Fruit fly (Drosophila melanogaster): ENCODE results near the gene Aldh.

Aldh gene

DNA sequence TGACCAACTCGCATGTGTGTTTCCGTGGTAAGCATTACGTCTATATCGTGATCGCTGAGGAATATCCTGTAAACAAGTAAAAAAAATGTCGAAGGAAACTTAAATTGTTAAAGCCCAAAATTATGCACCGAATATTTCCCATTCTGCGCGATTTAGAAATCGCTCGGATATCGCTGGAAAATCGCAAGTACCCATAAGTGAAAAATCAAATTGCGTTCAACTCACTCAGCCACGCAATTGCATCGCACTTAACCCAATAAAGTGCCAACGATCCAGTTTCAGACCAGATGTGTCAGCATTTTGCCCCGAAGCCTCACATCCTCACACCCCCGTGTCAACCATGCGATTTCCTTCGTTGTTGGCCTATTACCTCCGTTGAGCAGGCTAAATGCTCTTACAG, 9.2 kb downstream of the Aldh start:
- no peak for TF ChIP-seq pan (optimal IDR thresholded peaks at IDR 0.05)
- TF ChIP-seq EcR (GFP tag; optimal IDR thresholded peaks at IDR 0.05): no peak
- TF ChIP-seq Dll (optimal IDR thresholded peaks at IDR 0.05): no peak
- TF ChIP-seq usp (GFP tag; optimal IDR thresholded peaks at IDR 0.05): no peak
- TF ChIP-seq psq (optimal IDR thresholded peaks at IDR 0.05): no peak
- no peak for TF ChIP-seq CG8478 (optimal IDR thresholded peaks at IDR 0.05)

DNA sequence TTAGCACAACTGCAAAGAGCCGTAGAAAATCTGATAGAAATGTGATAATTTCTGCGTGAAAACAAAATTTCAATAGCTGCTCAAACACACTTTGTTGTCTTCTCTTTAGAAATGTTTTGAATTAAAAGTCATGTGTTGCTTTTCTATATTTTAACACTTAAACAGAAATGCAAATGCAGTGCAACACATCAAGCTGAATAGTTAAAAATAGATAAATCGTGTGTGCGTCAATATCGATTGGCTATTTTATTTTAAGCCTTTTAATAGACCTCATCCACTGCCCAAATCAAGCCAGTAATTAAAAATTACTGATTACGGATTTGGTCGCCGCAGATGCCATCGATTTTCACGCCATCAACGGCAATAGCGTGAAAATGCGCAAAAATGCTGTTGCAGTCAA, 10.7 kb downstream of the Aldh start, which contains the start of gene CG4438:
Gene CG4438 (minus strand): TSS at position 101 of the 400 bp plus-strand sequence.
- TF ChIP-seq psq (optimal IDR thresholded peaks at IDR 0.05) (no peak), usp (GFP tag; optimal IDR thresholded peaks at IDR 0.05) (no peak), pan (optimal IDR thresholded peaks at IDR 0.05) (no peak), EcR (GFP tag; optimal IDR thresholded peaks at IDR 0.05) (no peak), CG8478 (optimal IDR thresholded peaks at IDR 0.05) (no peak), Dll (optimal IDR thresholded peaks at IDR 0.05) (no peak)

dm6 chr2L:9400153-9400552, 13.0 kb downstream of the Aldh start:
- TF ChIP-seq pan (optimal IDR thresholded peaks at IDR 0.05) (no peak), psq (optimal IDR thresholded peaks at IDR 0.05) (no peak), EcR (GFP tag; optimal IDR thresholded peaks at IDR 0.05) (no peak), usp (GFP tag; optimal IDR thresholded peaks at IDR 0.05) (no peak), Dll (optimal IDR thresholded peaks at IDR 0.05) (no peak), CG8478 (optimal IDR thresholded peaks at IDR 0.05) (no peak)

dm6 chr2L:9415053-9415452, 27.9 kb downstream of the Aldh start, which contains the start of gene Shawl:
TSS of gene Shawl (minus strand) at chr2L:9415156.
- TF ChIP-seq psq (optimal IDR thresholded peaks at IDR 0.05) (no peak), pan (optimal IDR thresholded peaks at IDR 0.05) (no peak), EcR (GFP tag; optimal IDR thresholded peaks at IDR 0.05) (no peak), Dll (optimal IDR thresholded peaks at IDR 0.05) (no peak), CG8478 (optimal IDR thresholded peaks at IDR 0.05) (no peak), usp (GFP tag; optimal IDR thresholded peaks at IDR 0.05) (no peak)

DNA sequence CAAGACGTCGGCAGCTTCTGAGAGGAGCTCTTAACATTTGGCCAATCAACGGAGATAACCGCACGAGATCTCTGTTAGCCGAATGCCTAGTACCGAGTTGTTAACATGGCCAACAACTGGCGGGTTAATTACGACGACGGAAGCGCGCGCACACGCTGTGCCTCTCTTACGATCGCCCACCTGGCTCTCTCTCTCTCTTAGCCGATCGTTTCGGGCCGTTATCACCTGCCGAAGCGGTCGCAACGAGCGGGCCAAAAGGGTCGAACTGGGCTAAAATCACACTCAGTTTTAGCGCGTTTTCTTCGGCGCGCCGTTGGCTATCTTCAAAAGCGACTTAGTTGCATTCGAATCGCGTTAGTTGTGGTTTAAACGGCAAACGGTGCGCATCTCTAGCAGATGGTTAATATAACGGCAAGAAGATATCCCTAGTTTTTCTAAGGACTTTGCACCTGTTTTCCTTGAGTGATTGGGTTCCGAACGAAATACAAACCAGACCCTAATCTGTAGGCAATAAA, 29.1 kb downstream of the Aldh start, which contains the start of gene Mco1:
Gene Mco1 (plus strand): TSS at position 345 of the 515 bp plus-strand sequence.
- TF ChIP-seq Dll (optimal IDR thresholded peaks at IDR 0.05) (no peak), usp (GFP tag; optimal IDR thresholded peaks at IDR 0.05) (no peak), CG8478 (optimal IDR thresholded peaks at IDR 0.05) (no peak), psq (optimal IDR thresholded peaks at IDR 0.05) (no peak), EcR (GFP tag; optimal IDR thresholded peaks at IDR 0.05) (no peak), pan (optimal IDR thresholded peaks at IDR 0.05) (no peak)

DNA sequence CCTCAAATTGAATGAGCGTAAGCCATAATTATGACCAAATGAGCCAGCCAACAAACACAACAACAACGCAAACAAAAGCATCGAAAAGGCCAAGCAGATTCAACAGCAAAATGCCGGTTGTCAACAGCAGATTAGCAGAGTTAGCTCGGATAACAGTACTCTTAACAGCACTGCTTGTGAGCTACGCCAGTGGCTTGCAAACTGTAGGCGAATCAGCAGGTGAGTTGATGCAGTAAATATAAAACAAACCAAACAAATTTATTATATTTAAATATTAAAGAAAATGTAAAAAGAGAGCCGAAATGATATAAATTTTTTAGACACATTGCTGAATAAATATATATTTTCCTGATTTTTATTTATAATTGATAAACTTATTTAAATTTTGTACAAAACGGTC, 33.5 kb downstream of the Aldh start:
- TF ChIP-seq CG8478 (optimal IDR thresholded peaks at IDR 0.05) (no peak), pan (optimal IDR thresholded peaks at IDR 0.05) (no peak), usp (GFP tag; optimal IDR thresholded peaks at IDR 0.05) (no peak), psq (optimal IDR thresholded peaks at IDR 0.05) (no peak), Dll (optimal IDR thresholded peaks at IDR 0.05) (no peak), EcR (GFP tag; optimal IDR thresholded peaks at IDR 0.05) (no peak)

DNA sequence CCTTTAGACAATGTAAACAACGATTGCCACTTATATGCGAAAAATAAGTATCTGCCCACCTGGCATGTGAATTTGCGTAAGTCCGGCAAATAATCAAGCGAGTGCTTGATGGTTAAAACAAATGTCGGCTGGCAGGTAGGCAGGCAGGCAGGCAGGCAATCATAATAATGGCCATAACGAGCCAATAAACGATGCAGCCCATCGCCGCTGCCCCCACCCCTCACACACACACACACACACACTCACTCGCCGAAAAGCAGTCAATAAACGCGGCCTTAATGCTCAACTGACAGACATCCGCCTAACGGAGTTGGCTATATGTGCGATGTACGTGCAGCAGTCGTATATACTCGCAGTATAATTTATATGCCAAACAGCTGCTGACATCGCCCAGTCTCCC, 34.1 kb downstream of the Aldh start:
- no peak for TF ChIP-seq usp (GFP tag; optimal IDR thresholded peaks at IDR 0.05)

DNA sequence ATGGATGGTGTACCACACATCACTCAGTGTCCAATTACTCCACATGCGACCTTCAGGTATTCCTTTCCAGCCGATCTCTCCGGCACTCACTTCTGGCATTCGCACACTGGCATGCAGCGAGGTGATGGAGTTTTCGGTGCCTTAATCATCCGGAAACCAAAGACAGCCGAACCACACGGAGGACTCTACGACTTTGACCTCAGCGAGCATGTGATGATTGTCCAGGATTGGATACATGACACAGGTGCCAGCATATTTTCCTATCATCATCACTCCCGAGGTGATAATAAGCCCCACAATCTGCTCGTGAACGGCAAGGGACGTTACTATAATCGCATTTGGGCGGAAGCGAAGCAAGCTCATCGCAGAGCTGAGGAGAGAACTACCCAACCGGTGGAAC, 37.0 kb downstream of the Aldh start:
- TF ChIP-seq pan (optimal IDR thresholded peaks at IDR 0.05) (no peak), usp (GFP tag; optimal IDR thresholded peaks at IDR 0.05) (no peak), Dll (optimal IDR thresholded peaks at IDR 0.05) (no peak), psq (optimal IDR thresholded peaks at IDR 0.05) (no peak), CG8478 (optimal IDR thresholded peaks at IDR 0.05) (no peak), EcR (GFP tag; optimal IDR thresholded peaks at IDR 0.05) (no peak)

- no peak for TF ChIP-seq CG8478 (optimal IDR thresholded peaks at IDR 0.05)
- no peak for TF ChIP-seq pan (optimal IDR thresholded peaks at IDR 0.05)
- no peak for TF ChIP-seq EcR (GFP tag; optimal IDR thresholded peaks at IDR 0.05)
- no peak for TF ChIP-seq Dll (optimal IDR thresholded peaks at IDR 0.05)
- TF ChIP-seq usp (GFP tag; optimal IDR thresholded peaks at IDR 0.05): no peak
- TF ChIP-seq psq (optimal IDR thresholded peaks at IDR 0.05): no peak
Measured at dm6 chr2L:9426534-9426933, 39.3 kb downstream of the Aldh start, which contains the start of gene Fbp2. TSS of gene Fbp2 (plus strand) at chr2L:9426784.

DNA sequence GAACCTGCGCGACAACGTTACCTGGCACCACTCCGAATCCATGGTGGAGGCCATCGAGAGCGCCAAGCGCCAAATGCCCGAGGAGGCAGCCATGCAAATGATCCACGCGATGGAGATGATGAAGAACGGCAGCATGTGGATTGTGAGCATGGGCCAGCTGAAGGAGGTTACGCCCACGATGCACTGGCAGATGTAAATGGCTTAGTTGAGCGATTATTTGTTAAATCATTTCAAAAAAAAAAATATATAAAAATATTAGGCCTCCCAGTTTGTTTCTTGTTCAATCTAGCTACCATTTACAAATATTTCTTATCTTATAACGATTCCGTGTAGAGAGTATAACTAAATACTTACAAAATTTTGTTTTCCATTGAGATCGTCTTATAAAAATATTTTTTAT, 40.4 kb downstream of the Aldh start, which contains the start of gene CG42847:
Gene CG42847 (plus strand): TSS at position 301 of the 400 bp plus-strand sequence.
- TF ChIP-seq pan (optimal IDR thresholded peaks at IDR 0.05): no peak
- TF ChIP-seq CG8478 (optimal IDR thresholded peaks at IDR 0.05): no peak
- TF ChIP-seq usp (GFP tag; optimal IDR thresholded peaks at IDR 0.05): no peak
- TF ChIP-seq psq (optimal IDR thresholded peaks at IDR 0.05): no peak

- TF ChIP-seq pan (optimal IDR thresholded peaks at IDR 0.05) (no peak), CG8478 (optimal IDR thresholded peaks at IDR 0.05) (no peak), usp (GFP tag; optimal IDR thresholded peaks at IDR 0.05) (no peak)
Measured at dm6 chr2L:9430992-9431602, 43.9 kb downstream of the Aldh start, which contains the start of the genes FucTB and scat. TSS of gene FucTB (minus strand) at chr2L:9431052. TSS of gene scat (plus strand) at chr2L:9431405.

DNA sequence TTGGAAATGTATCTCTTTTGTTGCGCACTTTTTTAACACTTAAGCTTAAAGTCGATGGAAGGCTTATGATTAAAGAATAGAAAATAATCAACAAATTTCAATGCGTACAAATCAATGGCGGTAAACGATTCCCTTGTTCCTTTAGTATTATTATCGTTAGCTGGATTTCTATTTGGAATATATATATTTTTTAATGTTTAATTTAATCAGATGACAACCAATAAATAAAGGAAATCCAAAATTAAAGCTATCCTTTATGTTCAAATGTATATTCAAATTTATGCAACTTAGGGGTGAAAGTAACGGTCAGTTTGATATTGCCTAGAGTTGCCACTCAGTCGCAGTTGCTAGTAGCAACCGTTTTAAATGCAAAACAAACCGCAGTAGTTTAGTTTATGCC, 47.9 kb downstream of the Aldh start, which contains the start of gene CG3769:
Gene CG3769 (plus strand): TSS at position 301 of the 400 bp plus-strand sequence.
- TF ChIP-seq psq (optimal IDR thresholded peaks at IDR 0.05) (no peak), EcR (GFP tag; optimal IDR thresholded peaks at IDR 0.05) (no peak), usp (GFP tag; optimal IDR thresholded peaks at IDR 0.05) (no peak), Dll (optimal IDR thresholded peaks at IDR 0.05) (no peak), CG8478 (optimal IDR thresholded peaks at IDR 0.05) (no peak), pan (optimal IDR thresholded peaks at IDR 0.05) (no peak)
